Worm (Caenorhabditis elegans) whole organism, L1 larva: ENCODE data around the gene Y22D7AR.14.

Source experiments
- aly-2 ChIP-seq: fragments of 150-350 bp; optimal IDR thresholded peaks from 2 replicates; lab custom pipeline; 2014; ENCODE audit warnings: missing biosample characterization, missing genetic modification characterization
- ceh-82 ChIP-seq, 3 experiments: fragments of 150-350 bp in 1 of 3; sonication (generic microtip) in 2 of 3; optimal IDR thresholded peaks; 2 replicates each; lab custom pipeline; 2014 to 2017; ENCODE audit warnings: missing biosample characterization in 3 of 3, missing genetic modification characterization in 3 of 3
- ceh-90 ChIP-seq: sonication (generic microtip); optimal IDR thresholded peaks from 2 replicates; lab custom pipeline; 2016; ENCODE audit warnings: missing genetic modification characterization, missing compliant biosample characterization
- ces-1 ChIP-seq: fragments of 150-350 bp; optimal IDR thresholded peaks from 2 replicates; lab custom pipeline; 2014; ENCODE audit warnings: missing biosample characterization, missing genetic modification reagents, missing genetic modification characterization
- elt-2 ChIP-seq: sonication (generic microtip); optimal IDR thresholded peaks from 2 replicates; lab custom pipeline; 2016; ENCODE audit warnings: missing genetic modification characterization, mild to moderate bottlenecking, inconsistent platforms, missing compliant biosample characterization, missing genetic modification reagents
- fkh-10 ChIP-seq: sonication (generic microtip); optimal IDR thresholded peaks from 2 replicates; lab custom pipeline; 2017; ENCODE audit warnings: missing biosample characterization, missing genetic modification reagents, missing genetic modification characterization
- fkh-8 ChIP-seq: sonication (generic microtip); optimal IDR thresholded peaks from 2 replicates; lab custom pipeline; 2016; ENCODE audit warnings: mild to moderate bottlenecking, missing genetic modification characterization, missing compliant biosample characterization
- lin-39 ChIP-seq: fragments of 150-350 bp; optimal IDR thresholded peaks from 2 replicates; lab custom pipeline; 2014; ENCODE audit warnings: missing biosample characterization, missing genetic modification reagents, missing genetic modification characterization
- nhr-19 ChIP-seq: fragments of 200-800 bp; sonication (Bioruptor generic); conservative IDR thresholded peaks from 2 replicates; pipeline ENCODE4 v1.3.6; 2022; ENCODE audit warnings: missing genetic modification characterization, missing compliant biosample characterization
- pqm-1 ChIP-seq: sonication (generic microtip); optimal IDR thresholded peaks from 3 replicates; lab custom pipeline; 2017; ENCODE audit warnings: missing biosample characterization, missing genetic modification characterization
- skn-1 ChIP-seq: fragments of 150-350 bp; optimal IDR thresholded peaks from 2 replicates; lab custom pipeline; 2014; ENCODE audit warnings: missing biosample characterization, missing genetic modification characterization
- snpc-4 ChIP-seq: fragments of 150-350 bp; optimal IDR thresholded peaks from 2 replicates; lab custom pipeline; 2014; ENCODE audit warnings: missing biosample characterization, missing genetic modification characterization
- ztf-4 ChIP-seq: fragments of 150-350 bp; optimal IDR thresholded peaks from 2 replicates; lab custom pipeline; 2014; ENCODE audit warnings: missing biosample characterization, missing genetic modification characterization

DNA sequence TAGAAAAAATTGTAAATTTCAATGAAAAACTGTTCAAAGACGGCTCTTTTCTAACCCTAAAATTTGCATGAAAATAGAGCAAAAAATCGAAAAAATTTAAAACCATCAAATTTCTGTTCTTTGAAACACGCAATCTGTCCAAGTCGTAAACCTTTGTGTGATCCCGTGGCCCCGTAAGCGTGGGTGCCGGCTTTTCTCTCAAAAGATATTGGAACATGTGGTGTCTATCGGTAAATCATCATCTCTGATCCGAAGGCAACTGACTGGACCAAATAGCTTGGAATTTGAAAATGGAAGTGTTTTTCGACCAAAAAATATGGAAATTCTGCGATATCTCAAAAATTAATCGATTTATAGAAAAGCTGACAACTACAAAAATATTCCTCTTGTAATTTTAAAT, 11.2 kb downstream of the Y22D7AR.14 start:
- TF ChIP-seq pqm-1 (tag; lab: Kevin White, UChicago): no peak
- no peak for TF ChIP-seq snpc-4 (tag; lab: Kevin White, UChicago)
- no peak for TF ChIP-seq ceh-82 (tag; optimal IDR thresholded peaks at IDR 0.05; lab: Kevin White, UChicago)
- TF ChIP-seq ceh-90 (tag; lab: Kevin White, UChicago): no peak
- no peak for TF ChIP-seq skn-1 (tag; lab: Kevin White, UChicago)
- TF ChIP-seq fkh-10: no peak
- no peak for TF ChIP-seq nhr-19 (GFP tag; lab: Robert Waterston, UW)
- no peak for TF ChIP-seq ces-1
- TF ChIP-seq ztf-4 (tag; lab: Kevin White, UChicago): no peak
- TF ChIP-seq lin-39: no peak
- TF ChIP-seq fkh-8 (tag; lab: Kevin White, UChicago): no peak
- no peak for TF ChIP-seq aly-2 (tag; lab: Kevin White, UChicago)
- no peak for TF ChIP-seq elt-2 (tag; lab: Kevin White, UChicago)
